Worm (Caenorhabditis elegans) whole organism, L1 larva: ENCODE results near the gene F33A8.4.

Experiments used
- C04F5.9 ChIP-seq: sonication (generic microtip); optimal IDR thresholded peaks from 2 replicates; lab custom pipeline; 2016; ENCODE audit warnings: missing genetic modification characterization, missing compliant biosample characterization
- F16B12.6 ChIP-seq: fragments of 150-350 bp; optimal IDR thresholded peaks from 2 replicates; lab custom pipeline; 2014; ENCODE audit warnings: missing biosample characterization, missing genetic modification characterization
- aly-2 ChIP-seq: fragments of 150-350 bp; optimal IDR thresholded peaks from 2 replicates; lab custom pipeline; 2014; ENCODE audit warnings: missing biosample characterization, missing genetic modification characterization
- ama-1 ChIP-seq: fragments of 150-350 bp; optimal IDR thresholded peaks from 2 replicates; lab custom pipeline; 2014
- ceh-82 ChIP-seq, 3 experiments: fragments of 150-350 bp in 1 of 3; sonication (generic microtip) in 2 of 3; optimal IDR thresholded peaks; 2 replicates each; lab custom pipeline; 2014 to 2017; ENCODE audit warnings: missing biosample characterization in 3 of 3, missing genetic modification characterization in 3 of 3
- ceh-88 ChIP-seq: fragments of 200-800 bp; sonication (Bioruptor generic); IDR thresholded peaks from 2 replicates; pipeline ENCODE4 v1.3.6; 2022; ENCODE audit warnings: missing genetic modification characterization, missing compliant biosample characterization
- ceh-90 ChIP-seq: sonication (generic microtip); optimal IDR thresholded peaks from 2 replicates; lab custom pipeline; 2016; ENCODE audit warnings: missing genetic modification characterization, missing compliant biosample characterization
- dsc-1 ChIP-seq: sonication (generic microtip); optimal IDR thresholded peaks from 2 replicates; lab custom pipeline; 2016; ENCODE audit warnings: mild to moderate bottlenecking, missing genetic modification characterization, missing compliant biosample characterization
- efl-1 ChIP-seq, 4 experiments: fragments of 150-350 bp; optimal IDR thresholded peaks in 3 of 4; peaks in 1 of 4; 1 replicate in 1 of 4; 2 replicates in 3 of 4; lab custom pipeline; 2014; ENCODE audit warnings: missing biosample characterization in 2 of 4, missing genetic modification characterization in 2 of 4, missing genetic modification reagents in 2 of 4
- egl-13 ChIP-seq: sonication (generic microtip); optimal IDR thresholded peaks from 2 replicates; lab custom pipeline; 2016; ENCODE audit warnings: missing genotype, missing genetic modification reagents, missing genetic modification characterization, missing compliant biosample characterization
- egl-27 ChIP-seq, 2 experiments: fragments of 150-350 bp in 1 of 2; sonication (generic microtip); optimal IDR thresholded peaks; 3 replicates each; lab custom pipeline; 2017 to 2018; ENCODE audit warnings: missing biosample characterization in 2 of 2, missing genetic modification characterization in 2 of 2, missing genetic modification reagents in 2 of 2
- fkh-10 ChIP-seq: sonication (generic microtip); optimal IDR thresholded peaks from 2 replicates; lab custom pipeline; 2017; ENCODE audit warnings: missing biosample characterization, missing genetic modification reagents, missing genetic modification characterization
- fkh-4 ChIP-seq: sonication (generic microtip); optimal IDR thresholded peaks from 2 replicates; lab custom pipeline; 2016; ENCODE audit warnings: missing compliant biosample characterization, missing genetic modification characterization, borderline replicate concordance
- hlh-17 ChIP-seq: fragments of 200-800 bp; sonication (Bioruptor generic); optimal IDR thresholded peaks from 2 replicates; lab custom pipeline; 2018; ENCODE audit warnings: missing genetic modification characterization, mild to moderate bottlenecking, missing compliant biosample characterization, moderate library complexity, borderline replicate concordance
- hlh-4 ChIP-seq: sonication (generic microtip); optimal IDR thresholded peaks from 2 replicates; lab custom pipeline; 2016; ENCODE audit warnings: mild to moderate bottlenecking, missing genetic modification characterization, missing compliant biosample characterization
- hpl-2 ChIP-seq: fragments of 150-350 bp; optimal IDR thresholded peaks from 2 replicates; lab custom pipeline; 2014; ENCODE audit warnings: missing biosample characterization, missing genetic modification reagents, missing genetic modification characterization
- irx-1 ChIP-seq: sonication (generic microtip); optimal IDR thresholded peaks from 2 replicates; lab custom pipeline; 2016; ENCODE audit warnings: missing genetic modification characterization, missing compliant biosample characterization
- isw-1 ChIP-seq: fragments of 200-800 bp; sonication (Bioruptor generic); IDR thresholded peaks from 2 replicates; pipeline ENCODE4 v1.3.6; 2022; ENCODE audit warnings: missing genetic modification characterization, missing compliant biosample characterization
- jun-1 ChIP-seq: fragments of 150-350 bp; optimal IDR thresholded peaks from 2 replicates; lab custom pipeline; 2014; ENCODE audit warnings: missing biosample characterization, missing genetic modification reagents, missing genetic modification characterization
- lin-14 ChIP-seq: fragments of 200-800 bp; sonication (Bioruptor generic); optimal IDR thresholded peaks from 2 replicates; lab custom pipeline; 2018; ENCODE audit warnings: mild to moderate bottlenecking, missing genetic modification characterization, moderate library complexity, missing compliant biosample characterization
- lin-39 ChIP-seq: fragments of 150-350 bp; optimal IDR thresholded peaks from 2 replicates; lab custom pipeline; 2014; ENCODE audit warnings: missing biosample characterization, missing genetic modification reagents, missing genetic modification characterization
- lir-3 ChIP-seq: sonication (generic microtip); optimal IDR thresholded peaks from 2 replicates; lab custom pipeline; 2016; ENCODE audit warnings: mild to moderate bottlenecking, missing genetic modification characterization, moderate library complexity, missing compliant biosample characterization; ENCODE audit not compliant: poor library complexity
- mab-9 ChIP-seq: fragments of 200-800 bp; sonication (Bioruptor generic); IDR thresholded peaks from 2 replicates; pipeline ENCODE4 v1.3.6; 2022; ENCODE audit warnings: missing genetic modification reagents, missing genetic modification characterization, missing compliant biosample characterization
- mdl-1 ChIP-seq, 2 experiments: fragments of 150-350 bp; optimal IDR thresholded peaks; 2 replicates each; lab custom pipeline; 2014 to 2017; ENCODE audit warnings: missing biosample characterization in 2 of 2, missing genetic modification characterization in 2 of 2, inconsistent platforms in 1 of 2
- nhr-19 ChIP-seq: fragments of 200-800 bp; sonication (Bioruptor generic); conservative IDR thresholded peaks from 2 replicates; pipeline ENCODE4 v1.3.6; 2022; ENCODE audit warnings: missing genetic modification characterization, missing compliant biosample characterization
- nhr-28 ChIP-seq: fragments of 150-350 bp; optimal IDR thresholded peaks from 2 replicates; lab custom pipeline; 2014; ENCODE audit warnings: missing biosample characterization, missing genetic modification characterization
- nhr-84 ChIP-seq: sonication (generic microtip); optimal IDR thresholded peaks from 2 replicates; lab custom pipeline; 2017; ENCODE audit warnings: missing biosample characterization, missing genetic modification characterization
- nhr-85 ChIP-seq: sonication (generic microtip); peaks from one replicate; lab custom pipeline; 2016; ENCODE audit warnings: missing genetic modification characterization, inconsistent platforms, missing compliant biosample characterization
- pqm-1 ChIP-seq: sonication (generic microtip); optimal IDR thresholded peaks from 3 replicates; lab custom pipeline; 2017; ENCODE audit warnings: missing biosample characterization, missing genetic modification characterization
- skn-1 ChIP-seq: fragments of 150-350 bp; optimal IDR thresholded peaks from 2 replicates; lab custom pipeline; 2014; ENCODE audit warnings: missing biosample characterization, missing genetic modification characterization
- snpc-4 ChIP-seq: fragments of 150-350 bp; optimal IDR thresholded peaks from 2 replicates; lab custom pipeline; 2014; ENCODE audit warnings: missing biosample characterization, missing genetic modification characterization
- swsn-7 ChIP-seq: sonication (generic microtip); optimal IDR thresholded peaks from 2 replicates; lab custom pipeline; 2016; ENCODE audit warnings: missing genetic modification characterization, missing compliant biosample characterization
- tbx-2 ChIP-seq: sonication (generic microtip); optimal IDR thresholded peaks from 2 replicates; lab custom pipeline; 2016; ENCODE audit warnings: missing genetic modification characterization, missing compliant biosample characterization
- unc-130 ChIP-seq: fragments of 150-350 bp; optimal IDR thresholded peaks from 2 replicates; lab custom pipeline; 2017; ENCODE audit warnings: missing biosample characterization, missing genetic modification characterization, inconsistent platforms
- unc-62 ChIP-seq: fragments of 150-350 bp; optimal IDR thresholded peaks from 2 replicates; lab custom pipeline; 2014; ENCODE audit warnings: missing biosample characterization, missing genetic modification reagents, missing genetic modification characterization
- unc-86 ChIP-seq: sonication (generic microtip); optimal IDR thresholded peaks from 2 replicates; lab custom pipeline; 2016; ENCODE audit warnings: missing genetic modification characterization, missing compliant biosample characterization
- unc-98 ChIP-seq: fragments of 200-800 bp; sonication (Bioruptor generic); IDR thresholded peaks from 2 replicates; pipeline ENCODE4 v1.3.6; 2022; ENCODE audit warnings: missing genetic modification characterization, missing compliant biosample characterization
- vab-15 ChIP-seq: sonication (generic microtip); optimal IDR thresholded peaks from 2 replicates; lab custom pipeline; 2017; ENCODE audit warnings: missing genotype, mild to moderate bottlenecking, missing genetic modification characterization, missing compliant biosample characterization
- xbp-1 ChIP-seq: sonication (generic microtip); optimal IDR thresholded peaks from 2 replicates; lab custom pipeline; 2016; ENCODE audit warnings: missing genetic modification characterization, missing compliant biosample characterization
- zag-1 ChIP-seq: fragments of 150-350 bp; optimal IDR thresholded peaks from 2 replicates; lab custom pipeline; 2014; ENCODE audit warnings: missing biosample characterization, missing genetic modification characterization
- zip-4 ChIP-seq: fragments of 200-800 bp; sonication (Bioruptor generic); optimal IDR thresholded peaks from 2 replicates; lab custom pipeline; 2018; ENCODE audit warnings: mild to moderate bottlenecking, missing genetic modification characterization, moderate library complexity, missing compliant biosample characterization
- ztf-11 ChIP-seq, 2 experiments: sonication (generic microtip); optimal IDR thresholded peaks; 2 replicates each; lab custom pipeline; 2016 to 2017; ENCODE audit warnings: missing genetic modification characterization in 2 of 2, missing biosample characterization in 1 of 2, missing compliant biosample characterization in 1 of 2
- ztf-4 ChIP-seq: fragments of 150-350 bp; optimal IDR thresholded peaks from 2 replicates; lab custom pipeline; 2014; ENCODE audit warnings: missing biosample characterization, missing genetic modification characterization

F33A8.4 gene

DNA sequence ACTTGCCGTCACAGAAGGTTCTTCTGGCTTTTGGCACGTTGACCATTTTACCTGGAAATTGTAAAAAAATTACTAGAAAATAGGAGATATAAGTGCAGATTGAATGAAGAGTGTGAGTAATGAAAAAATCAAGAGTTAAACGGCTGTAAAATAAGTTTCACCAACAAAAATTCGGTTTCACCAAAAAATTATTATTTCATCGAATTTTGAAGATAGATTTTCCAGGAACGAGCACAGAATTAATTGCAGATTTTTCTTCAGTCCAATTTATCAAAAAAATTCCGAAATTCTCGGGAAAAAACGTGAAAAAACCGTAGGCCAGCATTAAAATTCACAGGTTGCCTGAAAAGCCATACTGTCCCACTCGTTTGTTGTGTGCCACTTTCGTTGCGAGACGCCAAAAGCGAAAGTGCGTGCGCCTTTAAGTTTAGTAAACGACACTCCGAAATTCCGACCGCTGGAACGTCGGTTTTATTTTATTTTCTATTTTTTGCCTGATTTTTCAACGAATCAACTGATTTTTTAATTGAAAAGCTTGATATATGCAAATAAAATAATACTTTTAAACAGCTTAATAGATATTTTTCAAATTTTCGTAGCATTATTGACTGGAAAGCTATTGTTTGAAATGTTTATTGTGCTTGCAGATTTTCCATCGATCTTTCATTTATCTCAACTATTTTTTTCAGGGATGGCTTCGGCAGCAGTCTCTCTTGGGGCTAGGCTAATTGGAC, 48.5 kb upstream of the F33A8.4 start, which contains the start of the genes rpl-36.A and nuo-1 (continued):
- no peak for TF ChIP-seq zip-4 (GFP tag; lab: Kevin White, UChicago)
- no peak for TF ChIP-seq aly-2 (tag; lab: Kevin White, UChicago)
- TF ChIP-seq vab-15 (tag; lab: Kevin White, UChicago) = peak; percentile 29
- peak; percentile 84 for TF ChIP-seq skn-1 (tag; lab: Kevin White, UChicago)
- TF ChIP-seq fkh-4 (tag; lab: Kevin White, UChicago) = no peak
- TF ChIP-seq nhr-85 (tag; lab: Kevin White, UChicago) = peak; percentile 87
- TF ChIP-seq hlh-17 = no peak
- no peak for TF ChIP-seq ama-1 (lab: Kevin White, UChicago)
- TF ChIP-seq ztf-11 (tag; optimal IDR thresholded peaks at IDR 0.05; lab: Kevin White, UChicago) = peak in 1 of 2 experiments; percentile 25
- TF ChIP-seq isw-1 (GFP tag; lab: Robert Waterston, UW) = peak; percentile 85
- TF ChIP-seq F16B12.6 (tag; lab: Kevin White, UChicago) = peak; percentile 62
- peak; percentile 55 for TF ChIP-seq hpl-2 (GFP tag; lab: Kevin White, UChicago)
- peak; percentile 76 for TF ChIP-seq nhr-19 (GFP tag; lab: Robert Waterston, UW)
- no peak for TF ChIP-seq pqm-1 (tag; lab: Kevin White, UChicago)
- no peak for TF ChIP-seq unc-98
- TF ChIP-seq hlh-4 (tag; lab: Kevin White, UChicago) = no peak
- TF ChIP-seq unc-86 (tag; lab: Kevin White, UChicago) = peak; percentile 69
- peak; percentile 79 for TF ChIP-seq xbp-1 (tag; lab: Kevin White, UChicago)
- no peak for TF ChIP-seq nhr-28
- peak in 1 of 2 experiments; percentile 79 for TF ChIP-seq mdl-1 (tag; optimal IDR thresholded peaks at IDR 0.05; lab: Kevin White, UChicago)
- TF ChIP-seq ceh-82 (tag; optimal IDR thresholded peaks at IDR 0.05; lab: Kevin White, UChicago) = peak; percentile 58 to 92 (median 76)
- TF ChIP-seq lin-14 (GFP tag; lab: Kevin White, UChicago) = peak; percentile 88
- TF ChIP-seq C04F5.9 = peak; percentile 38
- peak; percentile 81 for TF ChIP-seq swsn-7 (tag; lab: Kevin White, UChicago)
- no peak for TF ChIP-seq nhr-84 (tag; lab: Kevin White, UChicago)
- TF ChIP-seq dsc-1 (tag; lab: Kevin White, UChicago) = peak; percentile 55
- TF ChIP-seq mab-9 (GFP tag; lab: Robert Waterston, UW) = no peak
- TF ChIP-seq egl-13 (tag; lab: Kevin White, UChicago) = no peak
- TF ChIP-seq jun-1 (tag; lab: Kevin White, UChicago) = peak; percentile 69
- no peak for TF ChIP-seq unc-62 (GFP tag; lab: Kevin White, UChicago)
- peak; percentile 13 for TF ChIP-seq lin-39 (tag; lab: Kevin White, UChicago)
- peak; percentile 77 for TF ChIP-seq tbx-2 (tag; lab: Kevin White, UChicago)
- no peak for TF ChIP-seq ceh-90 (tag; lab: Kevin White, UChicago)
- peak; percentile 88 to 91 for TF ChIP-seq efl-1 (optimal IDR thresholded peaks at IDR 0.05; lab: Kevin White, UChicago)
- peak; percentile 82 to 98 for TF ChIP-seq efl-1 (GFP tag; optimal IDR thresholded peaks at IDR 0.05 in 1 of 2; lab: Kevin White, UChicago)
- TF ChIP-seq irx-1 (tag; lab: Kevin White, UChicago) = peak; percentile 51
- peak; percentile 3 for TF ChIP-seq ztf-4
- TF ChIP-seq lir-3 (tag; lab: Kevin White, UChicago) = peak; percentile 51
- TF ChIP-seq egl-27 (tag; optimal IDR thresholded peaks at IDR 0.05; lab: Kevin White, UChicago) = no peak
- no peak for TF ChIP-seq ceh-88 (GFP tag; lab: Robert Waterston, UW)
- TF ChIP-seq unc-130 (tag; lab: Kevin White, UChicago) = peak; percentile 94
- peak; percentile 25 for TF ChIP-seq fkh-10 (GFP tag; lab: Kevin White, UChicago)
- peak; percentile 61 for TF ChIP-seq snpc-4
- TF ChIP-seq zag-1 (tag; lab: Kevin White, UChicago) = no peak
